Fruit fly (Drosophila melanogaster): Measurements from ENCODE around the gene CG10177.

DNA sequence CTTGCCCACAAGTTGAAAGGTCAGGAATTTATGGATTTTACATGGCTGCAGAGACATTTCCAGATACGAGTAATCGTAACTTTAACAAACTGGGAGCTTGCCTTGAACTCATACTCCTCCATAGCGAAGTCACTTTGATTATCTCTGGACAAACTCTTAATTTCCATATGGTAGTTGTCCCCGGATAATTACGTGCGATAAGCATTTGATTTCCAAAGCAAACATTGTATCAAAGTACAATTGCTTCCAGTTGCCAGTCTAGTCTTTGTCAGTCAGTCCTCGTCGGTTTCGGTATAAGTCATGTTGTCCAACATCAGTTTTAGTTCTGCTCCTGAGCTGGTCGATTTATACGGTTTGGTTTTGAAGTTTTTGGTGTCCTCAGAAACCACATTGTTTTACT, 34.2 kb downstream of the CG10177 start, which contains the start of gene Ir94h:
- TF ChIP-seq rn (GFP tag; IDR thresholded peaks at IDR 0.05) (no peak), Ets98B (GFP tag; IDR thresholded peaks at IDR 0.05) (no peak), Pif1A (GFP tag; optimal IDR thresholded peaks at IDR 0.05) (no peak), CG34367 (tag; optimal IDR thresholded peaks at IDR 0.05) (no peak), CG4496 (GFP tag; IDR thresholded peaks at IDR 0.05) (no peak), CG8301 (tag; optimal IDR thresholded peaks at IDR 0.05) (no peak), CG15710 (tag; optimal IDR thresholded peaks at IDR 0.05) (no peak), CG13204 (GFP tag; optimal IDR thresholded peaks at IDR 0.05) (no peak), CG8159 (tag; optimal IDR thresholded peaks at IDR 0.05) (no peak)
